Worm (Caenorhabditis elegans): Measurements from ENCODE around the gene lbp-4.

DNA sequence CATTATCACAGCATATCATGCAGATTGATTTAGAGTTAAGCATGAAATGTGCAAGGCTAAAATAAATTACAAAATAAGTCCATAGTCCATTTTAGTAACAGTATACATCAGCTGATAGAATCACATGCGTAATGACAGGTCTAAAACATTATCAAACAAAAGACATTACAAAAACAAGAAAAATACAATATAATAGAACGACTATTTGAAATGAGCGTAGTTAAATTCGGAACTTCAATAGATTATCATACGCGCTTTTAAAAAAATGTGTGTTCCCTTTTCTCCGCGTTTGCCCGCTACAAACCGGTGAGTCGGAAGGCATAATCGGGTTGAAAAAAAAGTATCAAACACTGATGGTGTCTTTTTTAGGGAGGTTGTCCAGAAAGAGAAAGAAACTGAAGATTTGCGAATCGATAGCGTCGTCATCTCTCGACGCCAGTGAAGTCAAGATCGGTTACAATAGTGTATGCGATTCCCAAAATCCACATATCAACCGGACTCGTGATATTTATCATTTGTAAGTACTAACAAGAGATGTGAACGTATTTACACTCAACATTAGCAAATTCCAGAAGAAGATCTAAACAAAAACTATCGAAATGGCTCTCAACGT, 35.1 kb downstream of the lbp-4 start, which contains the start of gene C37C3.2:
- TF ChIP-seq tbp1 (GFP tag; optimal IDR thresholded peaks at IDR 0.05) (no peak), egl-18 (GFP tag; IDR thresholded peaks at IDR 0.05) (no peak), lsy-27 (tag; optimal IDR thresholded peaks at IDR 0.05; ENCODE audit: borderline replicate concordance, insufficient read depth) (no peak), madf-3 (GFP tag; IDR thresholded peaks at IDR 0.05) (no peak), T26A5.8 (tag; optimal IDR thresholded peaks at IDR 0.05) (no peak), chd-7 (tag; optimal IDR thresholded peaks at IDR 0.05) (no peak), ceh-100 (GFP tag; IDR thresholded peaks at IDR 0.05) (no peak), F49E8.2 (tag; optimal IDR thresholded peaks at IDR 0.05; ENCODE audit: insufficient read depth) (no peak), C17E4.6 (GFP tag; IDR thresholded peaks at IDR 0.05) (no peak), ztf-6 (GFP tag; IDR thresholded peaks at IDR 0.05) (no peak), attf-3 (GFP tag; conservative IDR thresholded peaks at IDR 0.05) (no peak), mes-4 (tag; optimal IDR thresholded peaks at IDR 0.05) (no peak), Y79H2A.3 (GFP tag; conservative IDR thresholded peaks at IDR 0.05) (no peak)

All from whole organism, young adult.